Worm (Caenorhabditis elegans) whole organism, young adult: ENCODE results near the gene T28C12.6.

Source experiments
- B0336.3 ChIP-seq: fragments of 200-800 bp; sonication (Bioruptor generic); IDR thresholded peaks from 2 replicates; pipeline ENCODE4 v1.3.6; 2022; ENCODE audit warnings: missing genetic modification characterization, missing compliant biosample characterization
- efl-1 ChIP-seq: fragments of 150-350 bp; optimal IDR thresholded peaks from 2 replicates; lab custom pipeline; 2014; ENCODE audit warnings: missing biosample characterization, missing genetic modification reagents, missing genetic modification characterization
- let-526 ChIP-seq: fragments of 200-800 bp; sonication (Bioruptor generic); IDR thresholded peaks from 2 replicates; pipeline ENCODE4 v1.3.6; 2022; ENCODE audit warnings: missing genetic modification reagents, missing genetic modification characterization, missing compliant biosample characterization
- lin-35 ChIP-seq, 3 experiments: fragments of 150-350 bp in 2 of 3; sonication (generic microtip) in 1 of 3; optimal IDR thresholded peaks; 2 replicates each; lab custom pipeline; 2014 to 2018; ENCODE audit warnings: missing biosample characterization in 3 of 3, missing genetic modification characterization in 3 of 3, missing genetic modification reagents in 3 of 3
- nhr-179 ChIP-seq: sonication (generic microtip); optimal IDR thresholded peaks from 2 replicates; lab custom pipeline; 2016; ENCODE audit warnings: mild to moderate bottlenecking, missing genetic modification characterization, missing compliant biosample characterization
- sea-2 ChIP-seq: fragments of 200-800 bp; sonication (Bioruptor generic); IDR thresholded peaks from 2 replicates; pipeline ENCODE4 v1.3.6; 2022; ENCODE audit warnings: missing genetic modification characterization, missing compliant biosample characterization
- unc-62 ChIP-seq: fragments of 150-350 bp; optimal IDR thresholded peaks from 2 replicates; lab custom pipeline; 2014; ENCODE audit warnings: missing biosample characterization, missing genetic modification reagents, missing genetic modification characterization
- ztf-3 ChIP-seq: fragments of 200-800 bp; sonication (Bioruptor generic); optimal IDR thresholded peaks from 2 replicates; lab custom pipeline; 2018; ENCODE audit warnings: mild to moderate bottlenecking, missing genetic modification characterization, missing compliant biosample characterization

- no peak for TF ChIP-seq lin-35 (GFP tag; optimal IDR thresholded peaks at IDR 0.05; lab: Kevin White, UChicago)
- TF ChIP-seq nhr-179 (tag; lab: Kevin White, UChicago): no peak
- no peak for TF ChIP-seq ztf-3 (GFP tag; lab: Kevin White, UChicago)
- TF ChIP-seq unc-62 (GFP tag; lab: Kevin White, UChicago): no peak
- no peak for TF ChIP-seq let-526 (GFP tag; lab: Robert Waterston, UW)
- no peak for TF ChIP-seq efl-1 (GFP tag; lab: Kevin White, UChicago)
- TF ChIP-seq B0336.3 (GFP tag; lab: Robert Waterston, UW): no peak
- TF ChIP-seq sea-2: no peak
Measured at ce11 chrV:6342502-6342901, 6.6 kb upstream of the T28C12.6 start.
